Fruit fly (Drosophila melanogaster): Measurements from ENCODE around the gene Mcr.

Mcr gene

DNA sequence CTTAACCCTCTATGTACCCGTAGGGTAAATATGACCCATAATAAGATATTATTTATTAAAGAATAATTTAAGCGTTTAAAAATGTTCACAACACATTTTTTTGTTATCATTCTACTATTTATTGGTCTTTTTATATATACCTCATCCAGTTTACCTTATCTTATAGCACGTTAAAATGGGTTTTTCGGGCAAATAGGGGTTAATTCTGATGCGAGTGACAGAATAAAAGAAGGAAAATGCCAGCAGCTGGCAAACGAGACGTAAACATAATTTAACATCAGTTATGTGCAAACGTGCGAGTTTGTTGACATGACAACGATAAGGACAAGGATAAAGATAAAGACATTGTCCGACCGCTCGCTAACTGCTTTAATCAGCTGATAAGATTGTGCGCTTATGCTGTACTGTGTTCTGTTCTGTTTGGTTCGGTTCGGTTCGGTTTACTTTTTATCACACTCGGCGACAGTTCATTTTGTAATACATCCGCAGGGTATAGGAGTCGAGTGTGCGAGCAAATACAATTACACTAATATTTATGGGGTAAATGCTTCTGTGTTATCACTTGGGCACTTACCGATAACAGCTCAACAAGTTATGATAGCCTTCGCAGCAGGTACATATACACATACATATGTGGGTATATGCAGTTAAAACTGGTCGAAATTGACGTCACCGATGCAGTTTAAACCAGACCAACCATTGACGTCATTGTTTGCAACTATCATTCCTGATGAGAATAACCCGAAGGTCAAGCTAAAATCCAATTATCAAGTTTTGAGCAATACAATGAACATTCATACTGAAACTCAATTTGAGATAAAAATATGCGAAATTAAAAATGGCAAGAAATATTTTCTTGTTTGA lies 17.9 kb upstream of the Mcr start:
- TF ChIP-seq Myc (optimal IDR thresholded peaks at IDR 0.05) = no peak
- no peak for TF ChIP-seq ttk (optimal IDR thresholded peaks at IDR 0.05)
- TF ChIP-seq Sin3A (optimal IDR thresholded peaks at IDR 0.05) = no peak
- no peak for TF ChIP-seq h (optimal IDR thresholded peaks at IDR 0.05)
- no peak for TF ChIP-seq psq (optimal IDR thresholded peaks at IDR 0.05)
- TF ChIP-seq insv (optimal IDR thresholded peaks at IDR 0.05) = no peak

DNA sequence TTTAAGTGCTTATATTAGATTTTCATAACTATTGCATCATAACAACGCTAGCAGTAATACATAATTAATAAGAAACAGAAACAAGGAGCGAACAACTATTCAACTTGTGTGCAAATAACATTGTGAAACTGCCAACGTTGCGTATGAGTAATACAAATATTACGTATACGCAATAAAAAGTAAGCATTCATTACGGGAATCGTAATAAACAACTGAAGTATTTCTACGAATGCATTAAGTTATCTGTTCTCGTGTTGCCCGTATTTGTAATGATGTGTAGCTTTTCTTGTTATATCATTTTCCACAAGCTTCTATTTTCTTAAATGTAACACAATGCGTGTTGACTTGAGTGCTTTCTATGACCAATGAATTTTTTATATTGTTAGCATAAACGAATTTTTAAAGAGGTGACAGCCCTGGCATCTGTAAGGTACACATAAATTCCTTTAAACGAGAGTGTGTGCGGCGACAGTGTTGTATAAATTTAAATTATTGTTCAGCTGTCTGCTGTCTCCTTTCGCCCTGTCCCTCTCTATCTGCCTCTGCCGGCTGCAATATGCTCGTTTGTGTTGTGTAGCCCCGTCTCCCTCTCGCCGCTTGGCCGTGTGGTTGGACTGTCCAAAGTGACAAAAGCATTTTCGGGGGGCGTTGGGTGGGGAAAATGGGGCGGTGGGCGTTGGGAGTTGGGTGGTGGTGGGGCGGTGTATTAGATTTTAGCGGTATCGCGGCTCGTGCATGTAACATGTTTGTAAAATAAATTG lies 17.0 kb upstream of the Mcr start:
- TF ChIP-seq Sin3A (optimal IDR thresholded peaks at IDR 0.05) = no peak
- TF ChIP-seq insv (optimal IDR thresholded peaks at IDR 0.05) = no peak
- TF ChIP-seq h (optimal IDR thresholded peaks at IDR 0.05) = no peak
- TF ChIP-seq Myc (optimal IDR thresholded peaks at IDR 0.05) = no peak
- TF ChIP-seq psq (optimal IDR thresholded peaks at IDR 0.05) = no peak
- no peak for TF ChIP-seq ttk (optimal IDR thresholded peaks at IDR 0.05)

dm6 chr2L:8099050-8099449 lies 16.3 kb upstream of the Mcr start:
- TF ChIP-seq ttk (optimal IDR thresholded peaks at IDR 0.05) (no peak), Sin3A (optimal IDR thresholded peaks at IDR 0.05) (no peak), psq (optimal IDR thresholded peaks at IDR 0.05) (no peak), h (optimal IDR thresholded peaks at IDR 0.05) (no peak)

DNA sequence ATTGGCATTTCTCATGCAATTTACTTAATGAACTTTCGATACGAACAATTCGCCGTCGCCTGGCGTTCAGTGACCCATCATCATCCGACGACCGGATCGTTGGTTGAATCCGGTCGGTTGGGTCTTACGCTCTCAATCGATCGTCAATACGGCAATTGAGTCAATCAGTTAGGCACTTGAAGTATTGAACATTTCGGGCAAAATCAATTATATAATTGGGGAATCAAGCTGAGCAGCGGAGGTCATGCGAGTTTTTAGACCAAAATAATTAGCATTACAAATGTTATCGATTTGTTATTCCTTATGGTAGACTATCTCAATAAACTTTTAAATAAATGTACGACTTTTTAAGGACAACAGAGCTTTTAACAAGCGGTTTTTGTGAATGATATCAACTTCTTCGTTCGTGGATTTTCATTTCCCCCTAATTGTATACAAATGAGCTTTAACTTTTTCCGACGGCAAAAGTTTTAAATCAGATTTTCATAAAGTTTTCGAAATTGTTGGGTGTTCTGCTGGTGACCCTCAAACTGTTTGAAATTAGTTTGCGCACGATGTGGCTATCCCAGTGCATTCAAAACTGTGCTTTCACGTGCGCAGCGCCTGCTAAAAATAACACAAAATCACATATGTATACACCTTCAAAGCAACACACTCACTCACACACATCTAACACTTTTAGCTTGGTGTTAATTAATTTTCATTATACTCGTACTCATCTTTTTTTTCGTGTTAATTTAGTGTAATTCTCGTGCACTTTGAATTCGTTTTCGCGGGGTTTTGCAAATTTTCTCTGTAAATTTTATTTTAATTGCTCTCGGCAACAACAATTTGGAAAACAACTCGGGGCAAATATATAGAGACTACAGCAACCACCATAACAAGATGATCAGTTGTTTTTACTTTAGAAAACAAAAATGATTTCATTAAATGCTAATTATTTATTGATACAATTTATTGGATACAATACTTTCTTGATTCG lies 15.5 kb upstream of the Mcr start:
- TF ChIP-seq ttk (optimal IDR thresholded peaks at IDR 0.05) (no peak), psq (optimal IDR thresholded peaks at IDR 0.05) (no peak), Myc (optimal IDR thresholded peaks at IDR 0.05) (no peak), h (optimal IDR thresholded peaks at IDR 0.05) (no peak), Sin3A (optimal IDR thresholded peaks at IDR 0.05) (no peak), insv (optimal IDR thresholded peaks at IDR 0.05) (no peak)

DNA sequence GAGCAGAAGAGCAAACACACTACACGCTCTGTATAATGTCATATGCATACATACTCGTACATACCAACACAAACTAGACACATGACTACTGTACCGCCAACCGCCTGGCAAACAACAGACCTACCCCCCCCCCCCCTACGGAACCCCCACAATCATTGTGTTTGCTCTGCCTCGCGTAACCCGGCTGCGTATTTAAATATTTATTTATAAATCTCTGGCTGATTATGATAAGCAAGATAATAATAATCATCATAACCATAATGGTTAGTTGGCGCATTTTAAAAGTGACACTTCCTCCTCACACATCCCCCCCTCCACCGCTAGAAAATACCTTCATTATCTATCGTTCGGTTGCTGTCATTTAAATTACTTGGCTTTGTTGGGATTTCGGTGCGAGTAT lies 14.7 kb upstream of the Mcr start:
- no peak for TF ChIP-seq ttk (optimal IDR thresholded peaks at IDR 0.05)
- TF ChIP-seq h (optimal IDR thresholded peaks at IDR 0.05) = no peak

- TF ChIP-seq h (optimal IDR thresholded peaks at IDR 0.05) (no peak), psq (optimal IDR thresholded peaks at IDR 0.05) (no peak), ttk (optimal IDR thresholded peaks at IDR 0.05) (no peak), Myc (optimal IDR thresholded peaks at IDR 0.05) (no peak), Sin3A (optimal IDR thresholded peaks at IDR 0.05) (no peak), insv (optimal IDR thresholded peaks at IDR 0.05) (no peak)
Measured at dm6 chr2L:8095176-8095575, 12.4 kb upstream of the Mcr start.

dm6 chr2L:8094058-8094825 lies 11.5 kb upstream of the Mcr start:
- TF ChIP-seq insv (optimal IDR thresholded peaks at IDR 0.05) = no peak
- TF ChIP-seq h (optimal IDR thresholded peaks at IDR 0.05) = no peak
- no peak for TF ChIP-seq ttk (optimal IDR thresholded peaks at IDR 0.05)

dm6 chr2L:8093182-8093941 lies 10.6 kb upstream of the Mcr start:
- TF ChIP-seq psq (optimal IDR thresholded peaks at IDR 0.05) (no peak), h (optimal IDR thresholded peaks at IDR 0.05) (no peak), Sin3A (optimal IDR thresholded peaks at IDR 0.05) (no peak), insv (optimal IDR thresholded peaks at IDR 0.05) (no peak), Myc (optimal IDR thresholded peaks at IDR 0.05) (no peak), ttk (optimal IDR thresholded peaks at IDR 0.05) (no peak)

- TF ChIP-seq h (optimal IDR thresholded peaks at IDR 0.05) = no peak
- TF ChIP-seq insv (optimal IDR thresholded peaks at IDR 0.05) = no peak
- TF ChIP-seq Myc (optimal IDR thresholded peaks at IDR 0.05) = no peak
- no peak for TF ChIP-seq ttk (optimal IDR thresholded peaks at IDR 0.05)
- TF ChIP-seq psq (optimal IDR thresholded peaks at IDR 0.05) = no peak
- no peak for TF ChIP-seq Sin3A (optimal IDR thresholded peaks at IDR 0.05)
Measured at dm6 chr2L:8091908-8092307, 9.1 kb upstream of the Mcr start.

DNA sequence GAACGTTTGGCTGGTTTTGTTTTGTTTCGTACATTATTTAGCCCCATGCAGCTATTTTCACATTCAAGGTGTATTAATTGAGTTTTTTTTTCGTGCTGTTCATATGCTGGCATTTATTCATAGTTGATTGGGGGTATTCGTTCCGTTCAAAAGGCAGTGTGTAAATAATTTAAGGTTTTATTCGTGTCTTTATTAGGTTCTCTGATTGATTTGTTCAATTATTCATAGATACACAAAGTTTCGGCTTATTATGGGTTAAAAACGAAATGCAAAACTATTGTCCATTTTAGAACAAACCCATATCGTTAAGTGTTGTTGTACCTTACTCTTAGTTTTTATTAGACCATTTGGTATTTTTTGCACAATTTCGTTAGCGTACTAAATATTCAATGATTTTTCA lies 8.6 kb upstream of the Mcr start:
- no peak for TF ChIP-seq psq (optimal IDR thresholded peaks at IDR 0.05)
- no peak for TF ChIP-seq Myc (optimal IDR thresholded peaks at IDR 0.05)
- TF ChIP-seq insv (optimal IDR thresholded peaks at IDR 0.05) = no peak
- no peak for TF ChIP-seq Sin3A (optimal IDR thresholded peaks at IDR 0.05)
- TF ChIP-seq h (optimal IDR thresholded peaks at IDR 0.05) = no peak
- no peak for TF ChIP-seq ttk (optimal IDR thresholded peaks at IDR 0.05)

All from Kc167 (cell line).